Fruit fly (Drosophila melanogaster): Measurements from ENCODE around the gene PolE1.
A peak's percentile ranks its signal among the peaks of the same experiment; 100 is the strongest.

The PolE1 gene

dm6 chr3R:23386907-23387306 lies 39.0 kb downstream of the PolE1 start (continued):
- no peak for TF ChIP-seq CG11093 (GFP tag; IDR thresholded peaks at IDR 0.05)
- peak; percentile 80 for TF ChIP-seq CG1603 (tag; optimal IDR thresholded peaks at IDR 0.05)
- TF ChIP-seq sisA (GFP tag; IDR thresholded peaks at IDR 0.05): peak; percentile 42; the same call in 1 of the 2 replicates
- no peak for TF ChIP-seq CG11560 (tag; IDR thresholded peaks at IDR 0.05)
- TF ChIP-seq da (GFP tag; optimal IDR thresholded peaks at IDR 0.05): peak; percentile 1
- TF ChIP-seq CG30403 (GFP tag; optimal IDR thresholded peaks at IDR 0.05): peak; percentile 54
- TF ChIP-seq Drgx (GFP tag; IDR thresholded peaks at IDR 0.05): peak; percentile 70
- TF ChIP-seq NC2α (GFP tag; optimal IDR thresholded peaks at IDR 0.05): no peak
- TF ChIP-seq CG32767 (GFP tag; IDR thresholded peaks at IDR 0.05): peak; percentile 48; the same call in 1 of the 2 replicates
- TF ChIP-seq prd (optimal IDR thresholded peaks at IDR 0.05): no peak
- peak; percentile 67; the same call in 2 of the 3 replicates for TF ChIP-seq prd (GFP tag; IDR thresholded peaks at IDR 0.05)
- peak; percentile 29 for TF ChIP-seq slp2 (GFP tag; optimal IDR thresholded peaks at IDR 0.05)
- TF ChIP-seq tio (GFP tag; optimal IDR thresholded peaks at IDR 0.05): peak; percentile 16
- peak; percentile 3 for TF ChIP-seq Ets65A (GFP tag)
- TF ChIP-seq Ssrp (tag; optimal IDR thresholded peaks at IDR 0.05): peak; percentile 44
- peak; percentile 5 for TF ChIP-seq Nf-YB (GFP tag; optimal IDR thresholded peaks at IDR 0.05)
- peak; percentile 58 for TF ChIP-seq ATbp (GFP tag; optimal IDR thresholded peaks at IDR 0.05)
- TF ChIP-seq dpn (GFP tag; optimal IDR thresholded peaks at IDR 0.05): peak; percentile 22 to 51
- TF ChIP-seq CG10267 (tag; optimal IDR thresholded peaks at IDR 0.05): peak; percentile 44
- peak; percentile 51; the same call in 1 of the 2 replicates for TF ChIP-seq vvl (GFP tag; IDR thresholded peaks at IDR 0.05)
- no peak for TF ChIP-seq CG31365 (tag; optimal IDR thresholded peaks at IDR 0.05)
- no peak for TF ChIP-seq CG13775 (GFP tag; optimal IDR thresholded peaks at IDR 0.05)
- peak; percentile 66 for TF ChIP-seq Asciz (GFP tag; optimal IDR thresholded peaks at IDR 0.05)
- TF ChIP-seq knrl (GFP tag; IDR thresholded peaks at IDR 0.05; ENCODE audit: partially characterized antibody): no peak
- peak; percentile 76 for TF ChIP-seq dmrt99B (tag; optimal IDR thresholded peaks at IDR 0.05)
- peak; percentile 69 for TF ChIP-seq CG17359 (tag; optimal IDR thresholded peaks at IDR 0.05)
- peak; percentile 59 for TF ChIP-seq row (GFP tag; IDR thresholded peaks at IDR 0.05)
- TF ChIP-seq zf30C (GFP tag; optimal IDR thresholded peaks at IDR 0.05): peak; percentile 24
- no peak for TF ChIP-seq Gsc (GFP tag; IDR thresholded peaks at IDR 0.05)
- TF ChIP-seq Dbx (GFP tag; IDR thresholded peaks at IDR 0.05): no peak
- no peak for TF ChIP-seq CG2129 (GFP tag; IDR thresholded peaks at IDR 0.05; ENCODE audit: partially characterized antibody)
- TF ChIP-seq CG12219 (GFP tag; optimal IDR thresholded peaks at IDR 0.05): peak; percentile 42
- TF ChIP-seq otp (GFP tag; IDR thresholded peaks at IDR 0.05): peak; percentile 35; the same call in 1 of the 3 replicates
- TF ChIP-seq cato (GFP tag; optimal IDR thresholded peaks at IDR 0.05; ENCODE audit: borderline replicate concordance): peak; percentile 35
- no peak for TF ChIP-seq tup (GFP tag; optimal IDR thresholded peaks at IDR 0.05)
- TF ChIP-seq Opbp (GFP tag; IDR thresholded peaks at IDR 0.05; ENCODE audit: partially characterized antibody): no peak
- TF ChIP-seq BtbVII (GFP tag; optimal IDR thresholded peaks at IDR 0.05): no peak
- no peak for TF ChIP-seq CG12104 (GFP tag; optimal IDR thresholded peaks at IDR 0.05)
- TF ChIP-seq slbo (GFP tag; IDR thresholded peaks at IDR 0.05): no peak
- TF ChIP-seq CG10209 (GFP tag; optimal IDR thresholded peaks at IDR 0.05): peak; percentile 24
- no peak for TF ChIP-seq CG9215 (GFP tag; IDR thresholded peaks at IDR 0.05)
- TF ChIP-seq CG9437 (GFP tag; optimal IDR thresholded peaks at IDR 0.05): peak; percentile 5
- no peak for TF ChIP-seq Gug (GFP tag; IDR thresholded peaks at IDR 0.05)
- TF ChIP-seq CG1602 (GFP tag; optimal IDR thresholded peaks at IDR 0.05): no peak
- peak; percentile 29; the same call in 1 of the 2 replicates for TF ChIP-seq E2f2 (GFP tag; IDR thresholded peaks at IDR 0.05)
- TF ChIP-seq fd96Cb (tag; optimal IDR thresholded peaks at IDR 0.05): peak; percentile 61
- TF ChIP-seq CG3726 (GFP tag; IDR thresholded peaks at IDR 0.05): no peak
- no peak for TF ChIP-seq CG31224 (GFP tag; IDR thresholded peaks at IDR 0.05)
- no peak for TF ChIP-seq sens-2 (GFP tag; IDR thresholded peaks at IDR 0.05)
- TF ChIP-seq oc (tag; optimal IDR thresholded peaks at IDR 0.05): peak; percentile 73
- no peak for TF ChIP-seq mam (GFP tag; optimal IDR thresholded peaks at IDR 0.05)
- no peak for TF ChIP-seq Elba2 (GFP tag; optimal IDR thresholded peaks at IDR 0.05)
